Worm (Caenorhabditis elegans) whole organism, dauer: ENCODE measurements around the gene F53F4.1.

Source experiments
- unc-62 ChIP-seq: sonication (generic microtip); optimal IDR thresholded peaks from 2 replicates; lab custom pipeline; 2017; ENCODE audit warnings: missing biosample characterization, missing genetic modification reagents, missing genetic modification characterization

The F53F4.1 gene

ce11 chrV:13587902-13588301 lies 3.3 kb downstream of the F53F4.1 start, which contains the start of gene F53F4.17:
TSS of gene F53F4.17 (plus strand) at chrV:13588202.
- no peak for TF ChIP-seq unc-62

ce11 chrV:13589494-13590176 lies 5.1 kb downstream of the F53F4.1 start, which contains the start of the genes F53F4.2 and F53F4.18:
TSS of gene F53F4.2 (minus strand) at chrV:13589594.
TSS of gene F53F4.18 (plus strand) at chrV:13590126.
- no peak for TF ChIP-seq unc-62

- no peak for TF ChIP-seq unc-62
Observed at ce11 chrV:13591504-13592174, 7.1 kb downstream of the F53F4.1 start, which contains the start of gene tbcb-1. TSS of gene tbcb-1 (plus strand) at chrV:13592124.

- TF ChIP-seq unc-62, result no peak
Observed at ce11 chrV:13593083-13593482, 8.5 kb downstream of the F53F4.1 start, which contains the start of gene F53F4.4. TSS of gene F53F4.4 (plus strand) at chrV:13593383.

ce11 chrV:13598370-13598769 lies 13.8 kb downstream of the F53F4.1 start:
- TF ChIP-seq unc-62, result no peak

- TF ChIP-seq unc-62, result no peak
Observed at ce11 chrV:13600882-13601281, 16.3 kb downstream of the F53F4.1 start, which contains the start of gene rdy-2. TSS of gene rdy-2 (minus strand) at chrV:13600982.

ce11 chrV:13606651-13607242 lies 22.2 kb downstream of the F53F4.1 start, which contains the start of gene fmo-4:
TSS of gene fmo-4 (minus strand) at chrV:13606701.
- no peak for TF ChIP-seq unc-62

- no peak for TF ChIP-seq unc-62
Observed at ce11 chrV:13608486-13608885, 23.9 kb downstream of the F53F4.1 start.

ce11 chrV:13609806-13610205 lies 25.2 kb downstream of the F53F4.1 start:
- no peak for TF ChIP-seq unc-62

- no peak for TF ChIP-seq unc-62
Observed at ce11 chrV:13611782-13612181, 27.2 kb downstream of the F53F4.1 start, which contains the start of gene spig-9. TSS of gene spig-9 (minus strand) at chrV:13611882.

- TF ChIP-seq unc-62, result no peak
Observed at ce11 chrV:13613870-13614269, 29.3 kb downstream of the F53F4.1 start, which contains the start of gene F53F4.7. TSS of gene F53F4.7 (minus strand) at chrV:13613970.

- no peak for TF ChIP-seq unc-62
Observed at ce11 chrV:13619752-13620151, 35.2 kb downstream of the F53F4.1 start, which contains the start of gene srd-11. TSS of gene srd-11 (minus strand) at chrV:13619852.

- no peak for TF ChIP-seq unc-62
Observed at ce11 chrV:13620676-13621075, 36.1 kb downstream of the F53F4.1 start, which contains the start of gene F53F4.15. TSS of gene F53F4.15 (plus strand) at chrV:13620976.

- TF ChIP-seq unc-62, result no peak
Observed at ce11 chrV:13621720-13622119, 37.1 kb downstream of the F53F4.1 start, which contains the start of gene F53F4.16. TSS of gene F53F4.16 (minus strand) at chrV:13621820.

- no peak for TF ChIP-seq unc-62
Observed at ce11 chrV:13624424-13624823, 39.8 kb downstream of the F53F4.1 start, which contains the start of gene F53F4.11. TSS of gene F53F4.11 (minus strand) at chrV:13624524.

ce11 chrV:13625517-13626097 lies 41.0 kb downstream of the F53F4.1 start, which contains the start of the genes nduv-2 and F53F4.12:
TSS of gene nduv-2 (minus strand) at chrV:13625567.
TSS of gene F53F4.12 (plus strand) at chrV:13626047.
- TF ChIP-seq unc-62, result no peak
